Worm (Caenorhabditis elegans) whole organism, L4 larva: ENCODE data around the gene F22E5.1.
"Not testable (repeated sequence)": the region's sequence is repeated elsewhere in the genome, so short reads cannot be mapped to it uniquely, and the experiment has no call there.

Source experiments
- ZK546.5 ChIP-seq, 2 experiments: sonication (generic microtip); optimal IDR thresholded peaks; 2 replicates each; lab custom pipeline; 2017; ENCODE audit warnings: missing biosample characterization in 2 of 2, missing genetic modification characterization in 2 of 2
- ces-1 ChIP-seq: fragments of 150-350 bp; sonication (generic microtip); optimal IDR thresholded peaks from 4 replicates; lab custom pipeline; 2014; ENCODE audit warnings: missing biosample characterization, missing genetic modification reagents, missing genetic modification characterization
- egl-27 ChIP-seq: sonication (generic microtip); optimal IDR thresholded peaks from 3 replicates; lab custom pipeline; 2017; ENCODE audit warnings: missing biosample characterization, missing genetic modification reagents, missing genetic modification characterization
- fos-1 ChIP-seq: fragments of 150-350 bp; optimal IDR thresholded peaks from 2 replicates; lab custom pipeline; 2014; ENCODE audit warnings: missing biosample characterization, missing genetic modification characterization
- nhr-237 ChIP-seq: sonication (generic microtip); optimal IDR thresholded peaks from 2 replicates; lab custom pipeline; 2017; ENCODE audit warnings: missing biosample characterization, missing genetic modification characterization
- unc-130 ChIP-seq: sonication (generic microtip); optimal IDR thresholded peaks from 2 replicates; lab custom pipeline; 2016; ENCODE audit warnings: missing genetic modification reagents, missing genetic modification characterization, missing compliant biosample characterization

DNA sequence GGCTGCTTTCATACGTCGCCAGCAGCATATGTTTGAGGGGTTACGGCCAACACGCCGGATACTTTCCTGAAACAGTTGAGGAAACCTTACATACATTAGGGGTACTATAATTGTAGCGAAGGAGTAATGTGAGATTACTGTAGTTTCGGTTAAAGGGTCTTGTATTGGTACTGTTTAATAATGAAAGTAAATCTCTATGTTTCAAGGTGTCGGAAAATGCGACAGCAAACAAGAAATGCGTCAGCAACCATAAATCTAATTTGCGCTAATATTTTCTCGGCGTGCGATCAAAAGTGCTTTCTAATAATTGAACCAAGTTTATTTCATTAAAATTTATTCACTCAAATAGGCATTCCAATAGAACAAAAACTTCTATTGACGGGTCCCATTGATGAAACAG lies 1.3 kb upstream of the F22E5.1 start, which contains the start of gene sri-57:
- not testable (repeated sequence) for TF ChIP-seq nhr-237 (tag; lab: Kevin White, UChicago); fos-1; egl-27 (tag; lab: Kevin White, UChicago); ces-1 (GFP tag; lab: Kevin White, UChicago); ZK546.5 (tag; optimal IDR thresholded peaks at IDR 0.05; lab: Kevin White, UChicago); unc-130 (GFP tag; lab: Kevin White, UChicago)
